Fruit fly (Drosophila melanogaster) S2 (cell line): ENCODE data around the gene CG14357.

ENCODE experiments used
- CG8478 ChIP-seq: fragments of >200 bp; optimal IDR thresholded peaks from 2 replicates; lab custom pipeline; 2018
- CTCF ChIP-seq, 2 experiments: fragments of >200 bp; optimal IDR thresholded peaks; 2 replicates each; lab custom pipeline; 2018

Gene CG14357

DNA sequence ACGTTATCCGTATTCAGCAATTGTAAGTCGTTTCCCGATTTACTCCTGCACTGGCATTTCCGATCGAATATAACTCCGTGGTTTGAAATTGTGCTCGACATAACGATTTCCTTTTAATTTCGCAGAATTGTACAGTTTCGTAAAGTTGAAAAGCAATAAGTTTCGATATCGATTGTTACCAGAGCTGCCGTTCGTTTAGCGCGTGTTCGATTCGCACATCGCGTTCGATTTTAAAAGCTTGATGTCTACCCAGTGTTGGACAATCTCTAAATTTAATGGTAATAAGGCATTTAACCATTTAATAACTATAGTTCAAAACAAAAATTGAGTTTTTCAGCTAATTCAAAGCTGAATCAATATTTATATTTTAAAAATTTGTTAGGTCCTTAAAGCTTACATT, at the start of gene CG14357:
Gene CG14357, minus strand, starts transcription at position 101 of the 400 bp plus-strand sequence.
- no peak for TF ChIP-seq CTCF (optimal IDR thresholded peaks at IDR 0.05; lab: Kevin White, UChicago)
- no peak for TF ChIP-seq CG8478

DNA sequence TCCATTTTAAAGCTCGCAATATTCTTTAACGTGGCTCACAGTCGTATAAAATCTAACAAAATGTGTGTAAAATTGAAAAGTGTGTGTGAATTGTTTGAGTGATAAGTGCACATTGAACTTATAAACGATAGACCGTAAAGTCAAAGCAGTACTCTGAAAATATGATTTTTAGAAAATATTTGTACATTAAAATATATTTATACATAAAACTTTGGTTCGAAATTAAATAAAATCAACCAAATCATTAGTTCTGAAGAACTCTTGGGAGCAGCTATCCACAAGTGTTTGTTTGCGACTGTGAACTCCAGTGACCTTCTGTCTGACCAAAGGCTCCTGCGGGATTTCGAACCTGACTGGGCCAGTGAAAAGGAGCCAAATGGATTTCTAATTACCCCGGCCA, 48.2 kb upstream of the CG14357 start, which contains the start of gene CG31327:
Gene CG31327, minus strand, starts transcription at position 101 of the 400 bp plus-strand sequence.
- no peak for TF ChIP-seq CG8478
- no peak for TF ChIP-seq CTCF (optimal IDR thresholded peaks at IDR 0.05; lab: Kevin White, UChicago)

DNA sequence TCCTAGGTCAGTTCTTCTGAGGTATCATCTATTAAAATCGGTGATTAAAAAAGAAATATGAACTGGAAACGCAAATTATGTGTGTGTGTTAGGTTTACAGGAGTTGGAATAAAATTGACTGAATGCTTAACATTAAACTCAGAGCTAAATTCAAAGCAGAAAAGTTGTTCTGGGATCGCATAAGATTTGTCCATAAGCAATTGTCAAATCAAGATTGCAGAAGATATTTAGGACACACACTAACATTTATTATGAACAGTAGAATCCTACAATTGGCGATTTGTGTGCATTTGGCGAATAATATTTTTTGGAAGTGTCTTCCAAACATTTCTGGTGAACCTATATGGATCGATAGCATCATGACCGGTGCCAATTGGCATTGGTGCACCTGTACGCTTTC, 45.4 kb upstream of the CG14357 start, which contains the start of gene CG31533:
Gene CG31533, minus strand, starts transcription at position 101 of the 400 bp plus-strand sequence.
- no peak for TF ChIP-seq CG8478
- no peak for TF ChIP-seq CTCF (optimal IDR thresholded peaks at IDR 0.05; lab: Kevin White, UChicago)

DNA sequence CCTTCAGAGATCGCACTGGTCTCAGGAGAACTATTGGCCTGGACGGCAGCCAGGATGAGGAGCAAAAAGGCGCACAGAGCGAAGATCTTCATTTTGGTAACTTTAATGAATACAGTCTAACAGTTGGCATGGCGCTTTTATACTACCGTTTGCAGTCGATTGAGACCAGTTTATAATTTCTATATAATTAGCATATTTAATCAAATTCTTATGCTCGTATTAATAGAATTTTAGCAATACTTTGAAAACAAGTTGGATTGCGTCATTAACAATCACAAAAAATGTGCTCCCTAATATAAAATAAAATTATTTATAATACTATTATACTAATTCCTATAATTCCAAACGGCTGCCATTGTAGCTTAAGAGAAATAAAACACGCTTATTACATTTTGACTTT, 42.4 kb upstream of the CG14357 start, which contains the start of gene CG44215:
Gene CG44215, minus strand, starts transcription at position 101 of the 400 bp plus-strand sequence.
- TF ChIP-seq CTCF (optimal IDR thresholded peaks at IDR 0.05; lab: Kevin White, UChicago) (no peak), CG8478 (no peak)

DNA sequence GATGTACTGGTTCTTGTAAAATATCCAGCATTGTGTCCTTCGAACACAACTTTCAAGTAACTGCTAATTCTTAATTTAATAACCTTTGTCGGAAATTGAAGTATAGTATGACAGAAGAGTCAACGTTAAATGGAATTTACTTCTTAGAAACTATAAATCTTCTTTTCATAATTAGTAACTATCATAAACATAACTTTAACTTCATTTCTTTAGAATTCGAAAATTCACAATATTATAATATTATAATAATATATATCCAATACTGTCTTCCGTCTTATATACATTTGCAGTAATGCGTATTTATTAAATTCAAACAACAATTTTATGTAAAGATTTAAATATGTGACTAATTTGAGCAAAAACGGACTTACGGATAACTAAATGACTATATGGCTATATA, 41.8 kb upstream of the CG14357 start, which contains the start of gene Recs1:
Gene Recs1, minus strand, starts transcription at position 101 of the 400 bp plus-strand sequence.
- TF ChIP-seq CTCF (optimal IDR thresholded peaks at IDR 0.05; lab: Kevin White, UChicago) (no peak), CG8478 (no peak)

DNA sequence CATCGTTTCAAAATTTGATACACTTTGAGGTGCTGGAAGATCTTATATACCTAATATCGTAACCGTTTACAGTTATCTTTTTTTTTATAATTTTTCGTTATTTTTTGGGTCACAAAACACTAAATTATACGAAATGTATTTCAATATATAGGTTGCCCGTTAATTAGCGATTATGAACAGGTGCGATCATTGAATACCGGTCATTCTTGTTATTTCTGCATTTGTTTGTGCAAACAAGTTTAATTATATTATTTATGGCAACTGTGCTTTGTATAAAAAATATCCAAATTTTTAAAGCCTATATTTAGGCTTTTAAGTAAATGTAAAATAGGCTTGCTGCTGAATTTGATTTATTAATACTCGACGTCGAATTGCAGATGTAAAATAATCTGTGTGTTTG, 40.6 kb upstream of the CG14357 start, which contains the start of gene CG42500:
Gene CG42500, minus strand, starts transcription at position 101 of the 400 bp plus-strand sequence.
- TF ChIP-seq CG8478, result no peak
- no peak for TF ChIP-seq CTCF (optimal IDR thresholded peaks at IDR 0.05; lab: Kevin White, UChicago)

DNA sequence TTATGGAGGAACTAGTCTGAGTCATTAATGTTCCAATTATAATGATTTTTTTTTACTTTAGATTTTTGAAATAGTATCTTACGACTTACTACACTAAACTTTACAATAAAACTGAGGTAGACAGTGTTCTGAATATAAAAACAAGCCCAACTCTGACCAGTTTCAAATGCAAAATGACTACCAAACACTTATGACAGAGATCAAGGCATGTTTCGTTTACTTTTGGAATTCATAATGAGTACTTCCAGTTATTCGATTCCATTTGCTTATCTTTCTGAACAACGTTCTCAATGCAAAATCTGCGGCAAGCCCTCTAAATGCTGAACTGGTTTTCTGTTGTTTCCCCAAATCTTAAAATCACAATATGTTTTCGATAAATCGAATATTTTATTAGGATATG, 39.9 kb upstream of the CG14357 start, which contains the start of gene CG14355:
Gene CG14355, minus strand, starts transcription at position 101 of the 400 bp plus-strand sequence.
- no peak for TF ChIP-seq CG8478
- no peak for TF ChIP-seq CTCF (optimal IDR thresholded peaks at IDR 0.05; lab: Kevin White, UChicago)

DNA sequence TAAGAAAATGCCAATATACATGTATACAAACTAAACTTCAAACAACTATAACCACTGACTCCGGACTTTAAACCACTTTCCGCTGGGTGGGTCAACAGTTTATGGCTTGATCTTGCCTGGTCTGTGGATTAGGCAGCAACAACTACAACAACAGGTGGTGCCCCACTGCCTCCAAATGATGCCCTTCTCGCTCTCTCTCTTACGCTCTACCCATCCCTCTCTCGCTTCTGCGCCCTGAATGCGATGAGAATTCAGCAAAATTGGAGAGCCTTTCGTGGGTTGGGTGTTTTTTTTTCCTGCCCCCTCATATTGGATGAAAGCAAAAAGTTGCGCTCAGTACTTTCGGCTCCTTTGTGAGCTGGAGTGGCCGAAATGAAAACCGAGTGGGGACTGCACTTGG, 28.9 kb upstream of the CG14357 start:
- TF ChIP-seq CG8478, result no peak
- TF ChIP-seq CTCF (optimal IDR thresholded peaks at IDR 0.05; lab: Kevin White, UChicago), result no peak

DNA sequence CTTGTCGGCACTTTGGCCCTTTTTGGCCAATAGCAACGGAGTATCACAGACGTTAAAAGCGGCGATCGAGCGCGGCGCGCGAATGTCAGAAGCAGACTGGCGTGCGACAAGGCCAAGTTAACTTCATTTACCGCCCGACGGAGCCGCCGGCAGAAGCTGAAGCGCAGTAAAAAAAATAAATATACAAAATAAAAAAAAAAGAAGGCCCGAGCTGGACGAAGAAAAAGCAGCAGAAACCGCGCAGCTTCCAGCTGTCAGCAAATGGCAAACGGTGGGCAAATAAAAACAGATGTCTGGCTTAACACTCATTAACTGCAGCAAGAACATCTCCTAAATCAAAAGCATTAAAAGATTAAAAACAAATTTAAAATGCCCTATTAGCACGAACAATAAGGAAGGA, 20.0 kb upstream of the CG14357 start, which contains the start of gene CG14356:
Gene CG14356, minus strand, starts transcription at position 101 of the 400 bp plus-strand sequence.
- TF ChIP-seq CG8478 (no peak), CTCF (optimal IDR thresholded peaks at IDR 0.05; lab: Kevin White, UChicago) (no peak)

DNA sequence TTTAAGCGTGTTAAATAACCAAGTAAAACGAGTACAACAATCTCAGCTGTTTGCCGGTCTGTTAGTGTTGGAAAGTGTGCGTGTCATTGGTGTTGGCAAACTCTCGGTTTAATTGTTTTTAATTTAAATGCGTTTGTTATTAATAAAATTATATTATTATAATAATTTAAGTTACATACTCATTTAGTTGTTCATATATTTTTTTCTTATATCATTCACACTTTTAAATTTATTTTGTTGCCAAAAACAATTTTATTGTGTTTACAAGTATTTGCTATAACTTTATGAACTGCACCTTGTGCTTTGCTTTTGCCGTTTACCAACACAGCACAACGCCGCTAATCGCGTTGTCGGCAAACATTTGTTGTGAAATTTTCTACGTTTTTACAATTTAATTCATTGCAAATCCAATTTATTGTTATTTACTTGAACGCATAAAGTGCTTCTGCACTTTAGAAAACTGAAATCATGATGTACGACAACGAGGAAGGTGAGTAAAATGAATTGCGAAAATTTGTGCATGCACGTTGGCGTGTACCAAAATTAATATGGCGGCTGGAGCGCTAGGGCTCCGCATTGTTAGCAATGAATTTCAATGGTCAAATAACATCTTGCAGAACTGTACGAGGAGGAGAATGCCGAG, 13.6 kb upstream of the CG14357 start, which contains the start of the genes 140up and Polr2B:
Gene 140up, minus strand, starts transcription at position 70 of the 643 bp plus-strand sequence.
Gene Polr2B, plus strand, starts transcription at position 313 of the 643 bp plus-strand sequence.
- TF ChIP-seq CG8478, result no peak
- TF ChIP-seq CTCF (optimal IDR thresholded peaks at IDR 0.05; lab: Kevin White, UChicago), result no peak

DNA sequence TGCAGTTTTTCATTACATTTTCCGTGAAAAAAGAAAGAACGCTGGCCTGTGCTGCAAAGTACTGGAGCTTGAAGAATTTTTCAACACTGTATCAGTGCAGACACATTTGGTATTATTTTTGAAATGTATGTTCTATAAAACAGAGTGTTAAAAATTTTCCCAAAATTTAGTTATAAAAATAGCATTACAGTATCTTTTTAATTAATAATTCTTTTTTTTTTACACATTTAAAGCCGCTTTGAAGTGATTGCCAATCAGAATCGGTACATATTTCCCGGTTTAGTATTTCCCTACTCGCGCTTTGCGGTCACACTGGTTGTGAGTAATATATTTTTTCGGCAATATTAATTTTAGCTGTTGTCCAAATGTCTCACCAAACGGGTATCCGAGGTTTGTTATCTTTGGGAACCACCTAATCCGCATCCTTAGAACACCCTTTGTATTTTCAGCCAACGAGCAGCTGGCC, 10.4 kb upstream of the CG14357 start, which contains the start of the genes Abi and twf:
Gene Abi, minus strand, starts transcription at position 74 of the 466 bp plus-strand sequence.
Gene twf, plus strand, starts transcription at position 308 of the 466 bp plus-strand sequence.
- TF ChIP-seq CG8478 (no peak), CTCF (optimal IDR thresholded peaks at IDR 0.05; lab: Kevin White, UChicago) (no peak)

DNA sequence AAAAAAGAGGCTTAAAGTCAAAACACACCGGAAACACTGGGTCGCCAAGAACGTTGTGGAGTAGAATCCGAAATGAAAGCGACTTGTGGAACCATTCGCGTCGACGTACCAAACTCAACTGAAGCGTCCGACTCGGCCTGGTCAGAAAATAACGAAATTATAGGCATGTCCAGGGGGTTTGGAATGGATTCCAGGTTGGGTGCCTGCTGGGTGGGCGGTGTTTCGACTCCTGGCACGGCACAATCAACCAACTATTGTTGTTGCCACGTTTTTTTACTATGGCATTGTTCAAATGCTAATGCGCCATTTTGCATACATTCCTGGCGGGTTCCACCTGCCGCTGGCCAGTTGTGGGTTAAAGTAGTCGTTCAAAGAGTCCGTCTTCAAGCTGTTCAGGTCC, 6.4 kb upstream of the CG14357 start, which contains the start of gene Kif19A:
Gene Kif19A, minus strand, starts transcription at position 101 of the 400 bp plus-strand sequence.
- TF ChIP-seq CG8478 (no peak), CTCF (optimal IDR thresholded peaks at IDR 0.05; lab: Kevin White, UChicago) (no peak)

DNA sequence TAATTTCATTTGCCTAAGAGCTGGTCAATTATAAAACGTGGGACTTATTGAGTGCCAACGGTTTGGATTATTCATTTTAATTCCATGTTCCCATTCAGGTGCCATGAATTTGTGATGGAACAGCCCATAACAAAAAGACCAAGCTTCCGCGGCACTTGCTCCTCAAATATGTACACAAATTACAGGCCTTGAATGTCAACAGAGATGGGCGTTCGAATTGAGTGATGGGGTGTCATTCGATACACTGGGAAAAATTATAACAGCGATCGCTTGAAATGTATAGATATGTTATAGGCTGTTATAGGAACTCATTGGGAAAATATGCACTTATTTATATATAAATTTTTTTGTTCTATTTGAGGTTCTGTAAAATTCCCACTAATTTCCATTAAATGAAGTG, 4.1 kb upstream of the CG14357 start:
- TF ChIP-seq CG8478 (no peak), CTCF (optimal IDR thresholded peaks at IDR 0.05; lab: Kevin White, UChicago) (no peak)

DNA sequence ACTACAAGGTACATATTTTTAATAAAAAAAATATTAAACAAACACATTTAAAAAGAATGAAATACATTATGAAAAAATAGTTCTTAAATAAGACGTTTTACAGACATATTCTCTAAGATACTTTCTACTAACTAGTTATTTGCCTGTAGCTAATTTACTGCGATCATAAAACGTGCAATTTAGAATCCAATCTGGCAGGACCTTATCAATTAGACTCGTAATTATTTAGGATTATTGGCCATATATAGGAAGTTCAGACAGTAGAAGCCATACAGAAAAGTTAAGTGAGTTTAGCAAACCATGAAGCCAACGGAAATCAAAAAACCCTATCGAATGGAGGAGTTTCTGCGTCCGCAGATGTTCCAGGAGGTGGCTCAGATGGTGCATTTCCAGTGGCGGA, 2.8 kb downstream of the CG14357 start, which contains the start of gene Or88a:
Gene Or88a, plus strand, starts transcription at position 301 of the 400 bp plus-strand sequence.
- TF ChIP-seq CG8478, result no peak
- no peak for TF ChIP-seq CTCF (optimal IDR thresholded peaks at IDR 0.05; lab: Kevin White, UChicago)

DNA sequence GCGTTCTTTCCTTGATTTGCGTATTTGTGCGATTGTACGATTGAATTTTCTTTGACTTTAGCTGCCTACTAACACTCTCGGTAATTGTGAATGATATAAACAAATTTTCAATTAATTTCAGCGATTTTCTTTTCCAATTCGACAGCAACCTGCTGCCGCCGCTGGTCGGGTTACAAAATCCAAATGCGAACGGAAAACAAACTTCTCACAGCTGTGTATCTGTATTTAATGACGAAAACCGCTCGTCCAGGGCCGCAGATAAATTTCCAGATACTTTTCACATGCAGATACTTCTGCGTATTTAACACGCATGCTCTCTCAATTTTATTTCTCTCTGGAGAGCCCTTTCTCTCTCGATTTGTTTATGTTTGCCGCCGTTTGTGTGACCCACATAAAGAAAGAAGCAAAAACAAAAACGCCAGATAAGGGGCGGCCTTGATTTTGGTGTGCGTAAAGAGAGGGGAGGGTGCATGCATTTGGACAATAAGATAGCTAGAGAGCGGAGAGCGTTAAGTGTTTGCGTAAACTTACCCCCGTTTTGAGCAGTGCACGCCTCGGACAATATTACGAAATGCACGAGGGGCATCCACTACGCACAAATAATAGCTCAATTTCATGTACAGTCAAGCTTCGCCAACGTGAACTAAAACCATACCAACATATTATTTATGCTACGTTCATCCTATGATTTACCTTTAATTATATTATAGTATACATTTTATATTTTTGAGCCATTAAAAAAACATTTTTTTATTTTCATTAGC, 3.6 kb downstream of the CG14357 start, which contains the start of gene CG12402:
Gene CG12402, minus strand, starts transcription at position 164 of the 764 bp plus-strand sequence.
- TF ChIP-seq CG8478 (no peak), CTCF (optimal IDR thresholded peaks at IDR 0.05; lab: Kevin White, UChicago) (no peak)
